Fruit fly (Drosophila melanogaster): ENCODE data around the gene Gagr.
A peak's percentile ranks its signal among the peaks of the same experiment; 100 is the strongest.

The Gagr gene

DNA sequence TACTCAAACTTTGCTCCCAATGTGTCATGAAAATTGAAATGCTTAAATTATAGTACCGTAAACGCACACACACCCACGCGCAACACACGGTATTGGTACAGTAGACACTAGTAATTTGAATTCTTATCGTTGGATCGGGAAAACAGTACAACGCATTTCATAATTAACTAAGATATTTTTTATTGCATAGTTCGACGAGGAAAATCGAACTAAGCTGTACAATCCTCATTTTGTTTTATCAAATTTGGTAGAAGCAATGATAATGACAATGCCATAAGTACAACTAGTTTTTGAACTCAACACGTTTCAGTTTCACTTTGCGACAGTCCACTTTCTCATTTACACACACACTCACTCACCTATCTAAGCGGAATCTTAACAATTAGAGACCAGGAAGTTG lies 13.6 kb upstream of the Gagr start (continued):
- TF ChIP-seq ap (GFP tag; IDR thresholded peaks at IDR 0.05) (peak; percentile 19; the same call in 1 of the 2 replicates), pan (optimal IDR thresholded peaks at IDR 0.05) (no peak), pan (GFP tag; optimal IDR thresholded peaks at IDR 0.05 in 1 of 2, IDR thresholded peaks at IDR 0.05 in 1 of 2) (peak in 1 of 2 experiments; percentile 54), MTF-1 (GFP tag; optimal IDR thresholded peaks at IDR 0.05; ENCODE audit: borderline replicate concordance) (peak; percentile 41), dmrt11E (tag; optimal IDR thresholded peaks at IDR 0.05) (peak; percentile 51), CG32532 (GFP tag; IDR thresholded peaks at IDR 0.05) (peak; percentile 74), CG8359 (GFP tag; optimal IDR thresholded peaks at IDR 0.05; ENCODE audit: borderline replicate concordance) (peak; percentile 11), MESR4 (GFP tag; optimal IDR thresholded peaks at IDR 0.05) (no peak), hb (GFP tag; IDR thresholded peaks at IDR 0.05; ENCODE audit: partially characterized antibody) (no peak), Nf-YB (GFP tag; optimal IDR thresholded peaks at IDR 0.05) (peak; percentile 1), CG16813 (GFP tag; IDR thresholded peaks at IDR 0.05; ENCODE audit: partially characterized antibody) (no peak), crp (GFP tag; optimal IDR thresholded peaks at IDR 0.05) (no peak), knrl (GFP tag; IDR thresholded peaks at IDR 0.05; ENCODE audit: partially characterized antibody) (no peak), croc (GFP tag; conservative IDR thresholded peaks at IDR 0.05) (peak; percentile 38; the same call in 1 of the 3 replicates), ERR (GFP tag; optimal IDR thresholded peaks at IDR 0.05) (no peak), br (optimal IDR thresholded peaks at IDR 0.05) (no peak), Pdp1 (GFP tag; optimal IDR thresholded peaks at IDR 0.05) (peak; percentile 74 to 75), CG8944 (GFP tag; optimal IDR thresholded peaks at IDR 0.05) (peak; percentile 66), CG17186 (GFP tag; optimal IDR thresholded peaks at IDR 0.05) (peak; percentile 6), Rx (GFP tag; IDR thresholded peaks at IDR 0.05) (no peak), zen2 (GFP tag; IDR thresholded peaks at IDR 0.05; ENCODE audit: partially characterized antibody) (no peak), CG12299 (tag; optimal IDR thresholded peaks at IDR 0.05) (peak; percentile 49), Meics (GFP tag; optimal IDR thresholded peaks at IDR 0.05) (peak; percentile 69), pb (GFP tag; optimal IDR thresholded peaks at IDR 0.05) (peak; percentile 4), CG34224 (GFP tag; IDR thresholded peaks at IDR 0.05; ENCODE audit: partially characterized antibody) (no peak), Aef1 (GFP tag; IDR thresholded peaks at IDR 0.05) (peak; percentile 42; the same call in 1 of the 3 replicates), Med (GFP tag) (peak; percentile 94), Adf1 (GFP tag; IDR thresholded peaks at IDR 0.05) (no peak; the same call in 1 of the 2 replicates), sob (GFP tag; IDR thresholded peaks at IDR 0.05) (peak; percentile 66), sna (GFP tag; IDR thresholded peaks at IDR 0.05; ENCODE audit: partially characterized antibody) (no peak), hbn (GFP tag; IDR thresholded peaks at IDR 0.05; ENCODE audit: partially characterized antibody) (no peak), unc-4 (GFP tag; IDR thresholded peaks at IDR 0.05; ENCODE audit: partially characterized antibody) (no peak), CkIIα-i1 (GFP tag; IDR thresholded peaks at IDR 0.05) (no peak), YL-1 (GFP tag; optimal IDR thresholded peaks at IDR 0.05) (no peak), CG4707 (GFP tag; optimal IDR thresholded peaks at IDR 0.05) (peak; percentile 16), Side (GFP tag; optimal IDR thresholded peaks at IDR 0.05) (no peak), CG15514 (GFP tag; optimal IDR thresholded peaks at IDR 0.05) (peak; percentile 44), bbx (GFP tag; IDR thresholded peaks at IDR 0.05; ENCODE audit: partially characterized antibody) (no peak), az2 (GFP tag; optimal IDR thresholded peaks at IDR 0.05) (peak; percentile 57), CG10147 (GFP tag; optimal IDR thresholded peaks at IDR 0.05) (peak; percentile 60), HLHmδ (GFP tag; optimal IDR thresholded peaks at IDR 0.05) (no peak), CG7987 (GFP tag; optimal IDR thresholded peaks at IDR 0.05) (no peak), CG12744 (GFP tag; optimal IDR thresholded peaks at IDR 0.05) (peak; percentile 10), Neu2 (GFP tag; optimal IDR thresholded peaks at IDR 0.05; ENCODE audit: borderline replicate concordance) (no peak), CG7271 (tag; optimal IDR thresholded peaks at IDR 0.05) (no peak), CG11085 (GFP tag; IDR thresholded peaks at IDR 0.05) (peak; percentile 53), MBD-R2 (GFP tag; IDR thresholded peaks at IDR 0.05) (peak; percentile 25; the same call in 1 of the 2 replicates), da (GFP tag; optimal IDR thresholded peaks at IDR 0.05) (no peak), slbo (GFP tag; IDR thresholded peaks at IDR 0.05) (peak; percentile 75)

Data from whole organism, embryonic.